Fruit fly (Drosophila melanogaster) whole organism, adult: ENCODE measurements around the gene Tmx3.
A peak's percentile ranks its signal among the peaks of the same experiment; 100 is the strongest.

Source experiments
- CG11617 ChIP-seq: fragments of 200-800 bp; sonication (Bioruptor generic); optimal IDR thresholded peaks from 2 replicates; lab custom pipeline; 2017; ENCODE audit warnings: mild to moderate bottlenecking, missing biosample characterization, missing genetic modification reagents, missing genetic modification characterization
- CG12768 ChIP-seq: fragments of 200-800 bp; sonication (Bioruptor generic); optimal IDR thresholded peaks from 2 replicates; lab custom pipeline; 2017; ENCODE audit warnings: missing biosample characterization, missing genetic modification characterization, mild to moderate bottlenecking, moderate library complexity, missing genetic modification reagents
- CG14711 ChIP-seq: fragments of 200-800 bp; sonication (Bioruptor generic); optimal IDR thresholded peaks from 2 replicates; lab custom pipeline; 2018; ENCODE audit warnings: missing biosample characterization, mild to moderate bottlenecking, missing genetic modification characterization, moderate library complexity
- CG1620 ChIP-seq: fragments of 200-800 bp; sonication (Bioruptor generic); optimal IDR thresholded peaks from 2 replicates; lab custom pipeline; 2016; ENCODE audit warnings: missing biosample characterization, missing genetic modification characterization
- CG33017 ChIP-seq: fragments of 200-800 bp; sonication (Bioruptor generic); optimal IDR thresholded peaks from 2 replicates; lab custom pipeline; 2018; ENCODE audit warnings: missing biosample characterization, mild to moderate bottlenecking, missing genetic modification characterization, moderate library complexity
- CG5204 ChIP-seq: fragments of 200-800 bp; sonication (Bioruptor generic); optimal IDR thresholded peaks from 2 replicates; lab custom pipeline; 2016; ENCODE audit warnings: missing biosample characterization, missing genetic modification characterization
- CG7045 ChIP-seq: fragments of 200-800 bp; sonication (Bioruptor generic); optimal IDR thresholded peaks from 2 replicates; lab custom pipeline; 2017; ENCODE audit warnings: missing biosample characterization, mild to moderate bottlenecking, missing genetic modification characterization
- CG7101 ChIP-seq: fragments of 200-800 bp; sonication (Bioruptor generic); optimal IDR thresholded peaks from 2 replicates; lab custom pipeline; 2018; ENCODE audit warnings: missing biosample characterization, mild to moderate bottlenecking, missing genetic modification characterization, moderate library complexity
- Clk ChIP-seq: fragments of 200-800 bp; sonication (Bioruptor generic); optimal IDR thresholded peaks from 2 replicates; lab custom pipeline; 2017; ENCODE audit warnings: missing biosample characterization, missing genetic modification characterization
- Crg-1 ChIP-seq: fragments of 200-800 bp; sonication (Bioruptor generic); optimal IDR thresholded peaks from 2 replicates; lab custom pipeline; 2016; ENCODE audit warnings: missing biosample characterization, missing genetic modification characterization
- Hr96 ChIP-seq: fragments of 200-800 bp; sonication (Bioruptor generic); optimal IDR thresholded peaks from 2 replicates; lab custom pipeline; 2016; ENCODE audit warnings: missing biosample characterization, missing genetic modification characterization
- Mnt ChIP-seq: fragments of 200-800 bp; sonication (Bioruptor generic); optimal IDR thresholded peaks from 2 replicates; lab custom pipeline; 2016; ENCODE audit warnings: missing biosample characterization, mild to moderate bottlenecking, missing genetic modification characterization
- bab1 ChIP-seq: fragments of 200-800 bp; sonication (Bioruptor generic); optimal IDR thresholded peaks from 3 replicates; lab custom pipeline; 2019; ENCODE audit warnings: missing biosample characterization, mild to moderate bottlenecking, missing genetic modification characterization, moderate library complexity
- cic ChIP-seq: fragments of 200-800 bp; sonication (Bioruptor generic); optimal IDR thresholded peaks from 2 replicates; lab custom pipeline; 2017; ENCODE audit warnings: missing biosample characterization, mild to moderate bottlenecking, missing genetic modification characterization, moderate library complexity
- cnc ChIP-seq, 2 experiments: fragments of >200 bp; optimal IDR thresholded peaks; 2 replicates each; lab custom pipeline; 2017
- kay ChIP-seq: fragments of 200-800 bp; sonication (Bioruptor generic); peaks from one replicate; lab custom pipeline; 2016; ENCODE audit warnings: missing biosample characterization, missing genetic modification characterization, borderline replicate concordance
- ovo ChIP-seq: fragments of 200-800 bp; sonication (Bioruptor generic); optimal IDR thresholded peaks from 2 replicates; lab custom pipeline; 2016; ENCODE audit warnings: missing biosample characterization, missing genetic modification characterization
- pad ChIP-seq: fragments of 200-800 bp; sonication (Bioruptor generic); optimal IDR thresholded peaks from 3 replicates; lab custom pipeline; 2017; ENCODE audit warnings: missing biosample characterization, missing genetic modification characterization, mild to moderate bottlenecking, moderate library complexity, missing genetic modification reagents
- tj ChIP-seq: fragments of 200-800 bp; sonication (Bioruptor generic); optimal IDR thresholded peaks from 3 replicates; lab custom pipeline; 2017; ENCODE audit warnings: missing biosample characterization, mild to moderate bottlenecking, missing genetic modification characterization, moderate library complexity
- toe ChIP-seq: fragments of 200-800 bp; sonication (Bioruptor generic); optimal IDR thresholded peaks from 2 replicates; lab custom pipeline; 2016; ENCODE audit warnings: missing biosample characterization, missing genetic modification characterization

Gene Tmx3

dm6 chr3L:16231857-16232256 lies 3.0 kb downstream of the Tmx3 start, which contains the start of the genes PDCD-5 and MED10:
PDCD-5 (minus strand) TSS chr3L:16232038.
MED10 (plus strand) TSS chr3L:16232084.
- TF ChIP-seq Clk (no peak), CG5204 (GFP tag; lab: Kevin White, UChicago) (no peak), Hr96 (no peak), pad (no peak), Crg-1 (GFP tag; lab: Kevin White, UChicago) (no peak), cnc (optimal IDR thresholded peaks at IDR 0.05; lab: Kevin White, UChicago) (no peak), bab1 (peak; percentile 70), cic (GFP tag; lab: Kevin White, UChicago) (peak; percentile 28), CG14711 (tag; lab: Kevin White, UChicago) (peak; percentile 40), tj (GFP tag; lab: Kevin White, UChicago) (no peak), CG1620 (GFP tag; lab: Kevin White, UChicago) (peak; percentile 19), CG33017 (tag; lab: Kevin White, UChicago) (no peak), CG11617 (GFP tag; lab: Kevin White, UChicago) (no peak), CG7045 (no peak), ovo (GFP tag; lab: Kevin White, UChicago) (no peak), CG12768 (GFP tag; lab: Kevin White, UChicago) (no peak), toe (GFP tag; lab: Kevin White, UChicago) (no peak), Mnt (GFP tag; lab: Kevin White, UChicago) (peak; percentile 54), CG7101 (tag; lab: Kevin White, UChicago) (peak; percentile 11), kay (GFP tag; lab: Kevin White, UChicago) (no peak)

DNA sequence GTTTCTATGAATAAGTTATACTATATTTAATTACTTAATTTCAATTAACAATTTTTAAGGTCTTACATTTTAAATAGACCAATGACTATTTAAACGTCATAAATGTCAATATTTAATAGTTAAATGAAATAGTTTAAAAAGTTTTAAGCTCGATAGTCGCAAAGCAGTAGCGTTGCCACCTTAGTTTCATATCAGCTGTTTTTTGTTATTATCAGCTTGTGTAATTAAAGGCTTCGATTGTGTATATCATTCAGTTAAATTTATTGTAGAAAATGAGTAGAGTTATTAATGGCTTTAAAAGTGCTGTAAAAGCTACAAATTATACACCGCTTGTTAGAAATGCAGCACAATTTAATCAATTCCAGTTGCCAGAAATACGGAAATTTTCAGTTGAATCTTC lies 4.0 kb downstream of the Tmx3 start, which contains the start of gene Hsc20:
Gene Hsc20 (plus strand): TSS at position 204 of the 400 bp plus-strand sequence.
- TF ChIP-seq cic (GFP tag; lab: Kevin White, UChicago): no peak
- TF ChIP-seq bab1: peak; percentile 10
- no peak for TF ChIP-seq CG12768 (GFP tag; lab: Kevin White, UChicago)
- TF ChIP-seq kay (GFP tag; lab: Kevin White, UChicago): peak; percentile 9

DNA sequence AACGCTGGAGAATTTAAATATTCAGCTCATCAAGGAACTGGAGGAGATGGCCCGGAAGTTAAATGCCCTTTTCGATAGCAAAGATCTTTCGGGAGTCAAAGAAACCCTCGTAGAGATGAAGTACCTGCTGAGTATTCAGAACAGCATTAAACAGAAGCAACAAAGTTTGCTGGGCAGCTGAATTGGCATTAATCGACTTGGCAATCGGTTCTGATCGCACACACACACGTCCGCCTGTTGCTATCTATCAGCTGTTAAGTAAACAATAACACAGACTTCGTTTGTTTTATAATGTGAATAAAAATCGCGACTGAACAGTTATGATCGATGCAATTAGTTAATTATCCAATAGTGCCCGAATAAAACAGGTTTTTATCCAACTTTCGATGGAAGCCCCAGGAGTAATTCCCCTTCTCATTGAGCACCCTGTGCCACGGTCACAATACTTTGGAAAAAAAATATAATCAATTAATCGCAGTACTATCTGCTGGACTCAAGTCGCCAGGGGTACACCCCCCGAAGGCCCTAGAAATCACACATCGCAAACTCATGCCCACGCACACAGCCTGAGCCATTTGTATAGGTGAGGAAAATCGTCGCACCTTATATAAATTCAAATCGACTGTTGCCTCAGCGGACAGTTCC lies 5.1 kb downstream of the Tmx3 start:
- TF ChIP-seq cnc (optimal IDR thresholded peaks at IDR 0.05; lab: Kevin White, UChicago) (peak in 1 of 2 experiments; percentile 53), CG33017 (tag; lab: Kevin White, UChicago) (peak; percentile 28), CG1620 (GFP tag; lab: Kevin White, UChicago) (no peak), Clk (no peak), CG11617 (GFP tag; lab: Kevin White, UChicago) (peak; percentile 61), CG7045 (peak; percentile 16), CG5204 (GFP tag; lab: Kevin White, UChicago) (no peak), CG7101 (tag; lab: Kevin White, UChicago) (peak; percentile 48), CG12768 (GFP tag; lab: Kevin White, UChicago) (peak; percentile 70), toe (GFP tag; lab: Kevin White, UChicago) (peak; percentile 21), Crg-1 (GFP tag; lab: Kevin White, UChicago) (no peak), Hr96 (no peak), cic (GFP tag; lab: Kevin White, UChicago) (peak; percentile 65), ovo (GFP tag; lab: Kevin White, UChicago) (peak; percentile 34), tj (GFP tag; lab: Kevin White, UChicago) (peak; percentile 79), CG14711 (tag; lab: Kevin White, UChicago) (peak; percentile 23), bab1 (no peak), kay (GFP tag; lab: Kevin White, UChicago) (peak; percentile 89), Mnt (GFP tag; lab: Kevin White, UChicago) (peak; percentile 43), pad (no peak)

DNA sequence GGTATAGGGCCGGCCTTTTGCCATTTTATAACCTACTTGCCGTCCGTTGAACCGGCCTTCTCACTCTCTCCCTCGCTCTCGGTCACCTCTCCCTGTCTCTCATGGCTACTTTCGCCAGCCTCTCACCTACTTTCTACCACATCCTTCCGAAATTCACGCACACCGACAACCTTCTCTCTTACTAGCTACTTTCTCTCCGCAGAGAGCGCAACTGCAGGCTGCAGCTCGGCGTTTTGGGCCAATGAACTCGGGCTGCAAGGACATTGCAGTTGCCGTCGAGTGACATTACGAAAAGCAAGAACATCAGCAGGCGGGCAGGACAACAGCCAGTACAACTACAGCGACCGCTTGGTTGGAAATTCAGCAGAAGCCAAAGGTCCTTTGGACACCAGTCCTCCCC lies 12.4 kb downstream of the Tmx3 start:
- TF ChIP-seq CG11617 (GFP tag; lab: Kevin White, UChicago) (no peak), CG1620 (GFP tag; lab: Kevin White, UChicago) (no peak), bab1 (no peak), CG12768 (GFP tag; lab: Kevin White, UChicago) (no peak)

dm6 chr3L:16252255-16252654 lies 23.4 kb downstream of the Tmx3 start, which contains the start of gene CG13055:
CG13055 (minus strand) TSS chr3L:16252355.
- TF ChIP-seq bab1: no peak
- no peak for TF ChIP-seq CG1620 (GFP tag; lab: Kevin White, UChicago)
- TF ChIP-seq tj (GFP tag; lab: Kevin White, UChicago): no peak
- TF ChIP-seq kay (GFP tag; lab: Kevin White, UChicago): no peak
- TF ChIP-seq CG7045: no peak
- TF ChIP-seq toe (GFP tag; lab: Kevin White, UChicago): no peak
- TF ChIP-seq Crg-1 (GFP tag; lab: Kevin White, UChicago): no peak
- TF ChIP-seq CG33017 (tag; lab: Kevin White, UChicago): no peak
- TF ChIP-seq CG11617 (GFP tag; lab: Kevin White, UChicago): no peak
- TF ChIP-seq ovo (GFP tag; lab: Kevin White, UChicago): no peak

dm6 chr3L:16257118-16257627 lies 28.3 kb downstream of the Tmx3 start, which contains the start of gene CG13054:
CG13054 (minus strand) TSS chr3L:16257191.
- no peak for TF ChIP-seq Mnt (GFP tag; lab: Kevin White, UChicago)
- TF ChIP-seq toe (GFP tag; lab: Kevin White, UChicago): no peak
- no peak for TF ChIP-seq pad
- TF ChIP-seq Crg-1 (GFP tag; lab: Kevin White, UChicago): no peak
- no peak for TF ChIP-seq tj (GFP tag; lab: Kevin White, UChicago)
- no peak for TF ChIP-seq ovo (GFP tag; lab: Kevin White, UChicago)
- TF ChIP-seq CG7101 (tag; lab: Kevin White, UChicago): no peak
